Fruit fly (Drosophila melanogaster): ENCODE results near the gene msd5.

Gene msd5

dm6 chr3L:1342133-1342580, 9.2 kb upstream of the msd5 start, which contains the start of gene indra (continued):
- TF ChIP-seq CG10366 (GFP tag; IDR thresholded peaks at IDR 0.05) (no peak), CG32772 (GFP tag; IDR thresholded peaks at IDR 0.05) (peak; percentile 51; the same call in 1 of the 2 replicates), Atf6 (GFP tag; IDR thresholded peaks at IDR 0.05) (peak; percentile 44; the same call in 1 of the 2 replicates), Fer1 (GFP tag; optimal IDR thresholded peaks at IDR 0.05) (peak; percentile 44), danr (GFP tag; IDR thresholded peaks at IDR 0.05) (0 out of 2 replicates have a peak, but pooled peaks have one; percentile 46), row (GFP tag; IDR thresholded peaks at IDR 0.05) (peak; percentile 81), dm (GFP tag; optimal IDR thresholded peaks at IDR 0.05) (peak; percentile 93), nau (GFP tag; optimal IDR thresholded peaks at IDR 0.05) (no peak), pzg (GFP tag; optimal IDR thresholded peaks at IDR 0.05) (peak; percentile 75), sc (optimal IDR thresholded peaks at IDR 0.05) (no peak), sc (GFP tag; optimal IDR thresholded peaks at IDR 0.05) (no peak), CoRest (tag; optimal IDR thresholded peaks at IDR 0.05) (peak; percentile 77), CG5953 (GFP tag; IDR thresholded peaks at IDR 0.05) (no peak), CG11504 (tag; optimal IDR thresholded peaks at IDR 0.05) (no peak), CG6791 (GFP tag; IDR thresholded peaks at IDR 0.05; ENCODE audit: partially characterized antibody) (peak; percentile 62), CG1602 (GFP tag; optimal IDR thresholded peaks at IDR 0.05) (peak; percentile 58), CG9609 (GFP tag; optimal IDR thresholded peaks at IDR 0.05) (peak; percentile 61), CG17328 (GFP tag; IDR thresholded peaks at IDR 0.05) (peak; percentile 55), CG14014 (GFP tag; IDR thresholded peaks at IDR 0.05) (peak; percentile 57; the same call in 1 of the 2 replicates), CG13424 (tag; optimal IDR thresholded peaks at IDR 0.05) (peak; percentile 76), Atf3 (GFP tag; optimal IDR thresholded peaks at IDR 0.05) (peak; percentile 28), CG8359 (GFP tag; optimal IDR thresholded peaks at IDR 0.05; ENCODE audit: borderline replicate concordance) (no peak), da (GFP tag; optimal IDR thresholded peaks at IDR 0.05) (peak; percentile 1), Opbp (GFP tag; IDR thresholded peaks at IDR 0.05; ENCODE audit: partially characterized antibody) (peak; percentile 71; the same call in 2 of the 3 replicates), mirr (GFP tag; optimal IDR thresholded peaks at IDR 0.05) (peak; percentile 18), Bgb (GFP tag; IDR thresholded peaks at IDR 0.05; ENCODE audit: partially characterized antibody) (peak; percentile 64), ERR (GFP tag; optimal IDR thresholded peaks at IDR 0.05) (peak; percentile 62), CG15601 (tag; optimal IDR thresholded peaks at IDR 0.05) (peak; percentile 37), CG18599 (GFP tag; optimal IDR thresholded peaks at IDR 0.05) (peak; percentile 61), CG13775 (GFP tag; optimal IDR thresholded peaks at IDR 0.05) (peak; percentile 67), CG8281 (tag; optimal IDR thresholded peaks at IDR 0.05) (no peak), maf-S (GFP tag; optimal IDR thresholded peaks at IDR 0.05) (no peak), sr (GFP tag; IDR thresholded peaks at IDR 0.05) (no peak), bsh (GFP tag; optimal IDR thresholded peaks at IDR 0.05) (peak in 1 of 2 experiments; percentile 39), Aef1 (GFP tag; IDR thresholded peaks at IDR 0.05) (peak; percentile 38; the same call in 1 of the 3 replicates), CG17186 (GFP tag; optimal IDR thresholded peaks at IDR 0.05) (peak; percentile 77), CG10462 (GFP tag; optimal IDR thresholded peaks at IDR 0.05) (peak; percentile 36), sens (GFP tag) (peak; percentile 95), CG9797 (GFP tag; optimal IDR thresholded peaks at IDR 0.05) (peak; percentile 79), slou (GFP tag; optimal IDR thresholded peaks at IDR 0.05) (peak; percentile 9), CG6654 (GFP tag; optimal IDR thresholded peaks at IDR 0.05) (no peak), Vsx1 (GFP tag; optimal IDR thresholded peaks at IDR 0.05) (no peak), GATAe (GFP tag; conservative IDR thresholded peaks at IDR 0.05) (no peak), CG9817 (tag; optimal IDR thresholded peaks at IDR 0.05) (peak; percentile 59), CG17385 (GFP tag; optimal IDR thresholded peaks at IDR 0.05) (peak; percentile 46), sisA (GFP tag; IDR thresholded peaks at IDR 0.05) (no peak), CG10565 (GFP tag; optimal IDR thresholded peaks at IDR 0.05) (no peak), dpn (GFP tag; optimal IDR thresholded peaks at IDR 0.05) (peak; percentile 65 to 66), odd (GFP tag; optimal IDR thresholded peaks at IDR 0.05) (no peak), bcd (GFP tag; optimal IDR thresholded peaks at IDR 0.05) (no peak)

Data from whole organism, embryonic.